Worm (Caenorhabditis elegans) whole organism, young adult: Measurements from ENCODE around the gene clec-88.
A peak's percentile ranks its signal among the peaks of the same experiment; 100 is the strongest.

Experiments
- B0035.1 ChIP-seq: sonication (generic microtip); optimal IDR thresholded peaks from 2 replicates; lab custom pipeline; 2016; ENCODE audit warnings: missing genetic modification characterization, mild to moderate bottlenecking, missing compliant biosample characterization, missing genotype, missing genetic modification reagents
- B0261.1 ChIP-seq: sonication (generic microtip); optimal IDR thresholded peaks from 2 replicates; lab custom pipeline; 2016; ENCODE audit warnings: mild to moderate bottlenecking, missing genetic modification characterization, moderate library complexity, missing compliant biosample characterization
- C06A6.2 ChIP-seq: fragments of 200-800 bp; sonication (Bioruptor generic); conservative IDR thresholded peaks from 2 replicates; pipeline ENCODE4 v1.3.6; 2022; ENCODE audit warnings: missing genetic modification characterization, missing compliant biosample characterization
- F10E7.11 ChIP-seq: sonication (generic microtip); optimal IDR thresholded peaks from 2 replicates; lab custom pipeline; 2017; ENCODE audit warnings: mild to moderate bottlenecking, missing genetic modification characterization, moderate library complexity, missing compliant biosample characterization
- F49E8.2 ChIP-seq: sonication (generic microtip); optimal IDR thresholded peaks from 3 replicates; lab custom pipeline; 2017; ENCODE audit warnings: missing genetic modification characterization, mild to moderate bottlenecking, missing compliant biosample characterization, antibody characterized with exemption, moderate library complexity; ENCODE audit not compliant: insufficient read depth
- F52B5.7 ChIP-seq: sonication (generic microtip); optimal IDR thresholded peaks from 2 replicates; lab custom pipeline; 2016; ENCODE audit warnings: mild to moderate bottlenecking, missing genetic modification characterization, missing compliant biosample characterization
- F57C9.4 ChIP-seq: sonication (generic microtip); optimal IDR thresholded peaks from 2 replicates; lab custom pipeline; 2017; ENCODE audit warnings: mild to moderate bottlenecking, missing genetic modification characterization, missing compliant biosample characterization
- K12H6.12 ChIP-seq: fragments of 200-800 bp; sonication (Bioruptor generic); optimal IDR thresholded peaks from 2 replicates; lab custom pipeline; 2018; ENCODE audit warnings: mild to moderate bottlenecking, missing genetic modification characterization, missing compliant biosample characterization
- T26A5.8 ChIP-seq: sonication (generic microtip); optimal IDR thresholded peaks from 2 replicates; lab custom pipeline; 2016; ENCODE audit warnings: missing genetic modification characterization, missing compliant biosample characterization
- Y53F4B.3 ChIP-seq: fragments of 200-800 bp; sonication (Bioruptor generic); IDR thresholded peaks from 2 replicates; pipeline ENCODE4 v1.3.6; 2022; ENCODE audit warnings: missing genetic modification reagents, missing genetic modification characterization, missing compliant biosample characterization
- Y67H2A.10 ChIP-seq: fragments of 200-800 bp; sonication (Bioruptor generic); conservative IDR thresholded peaks from 2 replicates; pipeline ENCODE4 v1.3.6; 2022; ENCODE audit warnings: missing genetic modification reagents, missing genetic modification characterization, missing compliant biosample characterization
- Y79H2A.3 ChIP-seq: fragments of 200-800 bp; sonication (Bioruptor generic); conservative IDR thresholded peaks from 2 replicates; pipeline ENCODE4 v1.3.6; 2022; ENCODE audit warnings: missing genetic modification reagents, missing genetic modification characterization, missing compliant biosample characterization
- Y95B8A.8 ChIP-seq: fragments of 200-800 bp; sonication (Bioruptor generic); IDR thresholded peaks from 2 replicates; pipeline ENCODE4 v1.3.6; 2022; ENCODE audit warnings: missing genetic modification reagents, missing genetic modification characterization, missing compliant biosample characterization
- ZK185.1 ChIP-seq: sonication (generic microtip); optimal IDR thresholded peaks from 2 replicates; lab custom pipeline; 2016; ENCODE audit warnings: mild to moderate bottlenecking, missing genetic modification characterization, missing compliant biosample characterization; ENCODE audit not compliant: poor library complexity, severe bottlenecking
- akir-1 ChIP-seq: fragments of 200-800 bp; sonication (Bioruptor generic); optimal IDR thresholded peaks from 2 replicates; lab custom pipeline; 2018; ENCODE audit warnings: mild to moderate bottlenecking, missing genetic modification characterization, moderate library complexity, missing compliant biosample characterization
- athp-1 ChIP-seq: sonication (generic microtip); optimal IDR thresholded peaks from 2 replicates; lab custom pipeline; 2017; ENCODE audit warnings: mild to moderate bottlenecking, missing genetic modification characterization, missing compliant biosample characterization
- bed-2 ChIP-seq: fragments of 200-800 bp; sonication (Bioruptor generic); IDR thresholded peaks from 2 replicates; pipeline ENCODE4 v1.3.6; 2022; ENCODE audit warnings: missing genetic modification reagents, missing genetic modification characterization, missing compliant biosample characterization
- ceh-27 ChIP-seq: fragments of 200-800 bp; sonication (Bioruptor generic); optimal IDR thresholded peaks from 2 replicates; lab custom pipeline; 2018; ENCODE audit warnings: mild to moderate bottlenecking, missing genetic modification characterization, moderate library complexity, missing compliant biosample characterization
- ceh-40 ChIP-seq: fragments of 200-800 bp; sonication (Bioruptor generic); IDR thresholded peaks from 2 replicates; pipeline ENCODE4 v1.3.6; 2022; ENCODE audit warnings: missing genetic modification characterization, missing compliant biosample characterization
- ceh-58 ChIP-seq: fragments of 200-800 bp; sonication (Bioruptor generic); IDR thresholded peaks from 2 replicates; pipeline ENCODE4 v1.3.6; 2022; ENCODE audit warnings: missing genetic modification characterization, missing compliant biosample characterization
- dox-1 ChIP-seq: fragments of 200-800 bp; sonication (Bioruptor generic); IDR thresholded peaks from 2 replicates; pipeline ENCODE4 v1.3.6; 2022; ENCODE audit warnings: missing genetic modification reagents, missing genetic modification characterization, missing compliant biosample characterization
- dpff-1 ChIP-seq: sonication (generic microtip); optimal IDR thresholded peaks from 2 replicates; lab custom pipeline; 2017; ENCODE audit warnings: mild to moderate bottlenecking, missing genetic modification characterization, missing compliant biosample characterization
- dpl-1 ChIP-seq: fragments of 150-350 bp; optimal IDR thresholded peaks from 2 replicates; lab custom pipeline; 2014; ENCODE audit warnings: missing biosample characterization, missing genetic modification reagents, missing genetic modification characterization
- egrh-3 ChIP-seq: fragments of 200-800 bp; sonication (Bioruptor generic); IDR thresholded peaks from 2 replicates; pipeline ENCODE4 v1.3.6; 2022; ENCODE audit warnings: missing genetic modification reagents, missing genetic modification characterization, missing compliant biosample characterization
- ets-4 ChIP-seq: fragments of 200-800 bp; sonication (Bioruptor generic); optimal IDR thresholded peaks from 2 replicates; lab custom pipeline; 2018; ENCODE audit warnings: mild to moderate bottlenecking, missing genetic modification characterization, missing compliant biosample characterization
- gei-17 ChIP-seq: fragments of 200-800 bp; sonication (Bioruptor generic); optimal IDR thresholded peaks from 2 replicates; lab custom pipeline; 2018; ENCODE audit warnings: mild to moderate bottlenecking, missing genetic modification characterization, missing compliant biosample characterization
- hrde-1 ChIP-seq: sonication (generic microtip); optimal IDR thresholded peaks from 2 replicates; lab custom pipeline; 2016; ENCODE audit warnings: missing genetic modification characterization, mild to moderate bottlenecking, missing compliant biosample characterization, moderate library complexity, missing genotype, missing genetic modification reagents, borderline replicate concordance
- lag-1 ChIP-seq: fragments of 200-800 bp; sonication (Bioruptor generic); IDR thresholded peaks from 2 replicates; pipeline ENCODE4 v1.3.6; 2022; ENCODE audit warnings: missing genetic modification reagents, missing genetic modification characterization, missing compliant biosample characterization
- let-526 ChIP-seq: fragments of 200-800 bp; sonication (Bioruptor generic); IDR thresholded peaks from 2 replicates; pipeline ENCODE4 v1.3.6; 2022; ENCODE audit warnings: missing genetic modification reagents, missing genetic modification characterization, missing compliant biosample characterization
- lin-26 ChIP-seq: fragments of 200-800 bp; sonication (Bioruptor generic); IDR thresholded peaks from 2 replicates; pipeline ENCODE4 v1.3.6; 2022; ENCODE audit warnings: missing genetic modification reagents, missing genetic modification characterization, missing compliant biosample characterization
- lin-35 ChIP-seq, 3 experiments: fragments of 150-350 bp in 2 of 3; sonication (generic microtip) in 1 of 3; optimal IDR thresholded peaks; 2 replicates each; lab custom pipeline; 2014 to 2018; ENCODE audit warnings: missing biosample characterization in 3 of 3, missing genetic modification characterization in 3 of 3, missing genetic modification reagents in 3 of 3
- lir-1 ChIP-seq: fragments of 200-800 bp; sonication (Bioruptor generic); conservative IDR thresholded peaks from 2 replicates; pipeline ENCODE4 v1.3.6; 2022; ENCODE audit warnings: missing genetic modification reagents, missing genetic modification characterization, missing compliant biosample characterization
- madf-10 ChIP-seq: sonication (generic microtip); optimal IDR thresholded peaks from 2 replicates; lab custom pipeline; 2016; ENCODE audit warnings: mild to moderate bottlenecking, missing genetic modification characterization, missing compliant biosample characterization
- madf-3 ChIP-seq: fragments of 200-800 bp; sonication (Bioruptor generic); IDR thresholded peaks from 2 replicates; pipeline ENCODE4 v1.3.6; 2022; ENCODE audit warnings: missing genetic modification reagents, missing genetic modification characterization, missing compliant biosample characterization
- madf-6 ChIP-seq: fragments of 200-800 bp; sonication (Bioruptor generic); IDR thresholded peaks from 2 replicates; pipeline ENCODE4 v1.3.6; 2022; ENCODE audit warnings: missing genetic modification reagents, missing genetic modification characterization, missing compliant biosample characterization
- mes-4 ChIP-seq: sonication (generic microtip); optimal IDR thresholded peaks from 2 replicates; lab custom pipeline; 2016; ENCODE audit warnings: missing genotype, missing genetic modification characterization, missing compliant biosample characterization
- mxl-1 ChIP-seq: sonication (generic microtip); optimal IDR thresholded peaks from 2 replicates; lab custom pipeline; 2016; ENCODE audit warnings: missing genetic modification characterization, missing compliant biosample characterization
- nfya-2 ChIP-seq: fragments of 200-800 bp; sonication (Bioruptor generic); IDR thresholded peaks from 2 replicates; pipeline ENCODE4 v1.3.6; 2022; ENCODE audit warnings: missing genetic modification reagents, missing genetic modification characterization, missing compliant biosample characterization
- nhr-80 ChIP-seq: sonication (generic microtip); optimal IDR thresholded peaks from 2 replicates; lab custom pipeline; 2016; ENCODE audit warnings: missing genetic modification characterization, missing compliant biosample characterization
- nhr-90 ChIP-seq: sonication (generic microtip); optimal IDR thresholded peaks from 2 replicates; lab custom pipeline; 2016; ENCODE audit warnings: missing genotype, mild to moderate bottlenecking, missing genetic modification characterization, missing compliant biosample characterization
- pbrm-1 ChIP-seq: fragments of 200-800 bp; sonication (Bioruptor generic); IDR thresholded peaks from 2 replicates; pipeline ENCODE4 v1.3.6; 2022; ENCODE audit warnings: missing genetic modification reagents, missing genetic modification characterization, missing compliant biosample characterization
- repo-1 ChIP-seq: sonication (generic microtip); optimal IDR thresholded peaks from 2 replicates; lab custom pipeline; 2017; ENCODE audit warnings: mild to moderate bottlenecking, missing genetic modification characterization, missing compliant biosample characterization
- sea-2 ChIP-seq: fragments of 200-800 bp; sonication (Bioruptor generic); IDR thresholded peaks from 2 replicates; pipeline ENCODE4 v1.3.6; 2022; ENCODE audit warnings: missing genetic modification characterization, missing compliant biosample characterization
- snpc-3.4 ChIP-seq: sonication (generic microtip); optimal IDR thresholded peaks from 2 replicates; lab custom pipeline; 2017; ENCODE audit warnings: missing genetic modification characterization, mild to moderate bottlenecking, missing compliant biosample characterization, antibody characterized with exemption, moderate library complexity, missing genotype, missing genetic modification reagents
- tbx-9 ChIP-seq: sonication (generic microtip); optimal IDR thresholded peaks from 2 replicates; lab custom pipeline; 2016; ENCODE audit warnings: borderline replicate concordance, missing genetic modification characterization, inconsistent platforms, missing compliant biosample characterization
- unc-62 ChIP-seq: fragments of 150-350 bp; optimal IDR thresholded peaks from 2 replicates; lab custom pipeline; 2014; ENCODE audit warnings: missing biosample characterization, missing genetic modification reagents, missing genetic modification characterization
- ztf-25 ChIP-seq: fragments of 200-800 bp; sonication (Bioruptor generic); IDR thresholded peaks from 2 replicates; pipeline ENCODE4 v1.3.6; 2022; ENCODE audit warnings: missing genetic modification reagents, missing genetic modification characterization, missing compliant biosample characterization
- ztf-26 ChIP-seq: sonication (generic microtip); optimal IDR thresholded peaks from 2 replicates; lab custom pipeline; 2017; ENCODE audit warnings: missing genetic modification characterization, missing compliant biosample characterization

clec-88 gene

DNA sequence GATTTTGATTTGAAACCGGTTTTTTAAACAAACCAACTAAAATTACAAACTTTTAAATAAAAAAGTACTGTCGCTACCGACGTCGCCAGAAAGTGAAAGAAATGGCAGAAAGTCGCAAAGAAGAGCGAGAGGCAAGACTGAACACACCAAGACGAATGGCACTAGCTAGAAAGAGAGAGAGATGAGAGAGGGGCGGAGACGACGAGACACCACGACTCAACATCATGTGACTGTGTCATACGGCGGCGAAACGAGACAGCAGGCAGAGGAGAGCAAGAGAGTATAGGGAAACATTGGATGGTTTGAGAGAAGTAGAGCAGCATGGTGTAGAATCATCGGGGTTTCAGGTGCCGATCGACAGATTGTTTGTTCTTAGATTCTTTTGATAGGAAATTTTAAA is 17.2 kb upstream of the clec-88 start:
- peak; percentile 75; the same call in 1 of the 2 replicates for TF ChIP-seq let-526 (GFP tag; lab: Robert Waterston, UW)
- no peak for TF ChIP-seq bed-2 (GFP tag; lab: Robert Waterston, UW)
- no peak for TF ChIP-seq F49E8.2 (tag; lab: Kevin White, UChicago)
- TF ChIP-seq B0035.1, result no peak
- peak; percentile 82 for TF ChIP-seq madf-10 (tag; lab: Kevin White, UChicago)
- TF ChIP-seq F10E7.11 (tag; lab: Kevin White, UChicago), result no peak
- TF ChIP-seq nhr-90 (tag; lab: Kevin White, UChicago), result no peak
- TF ChIP-seq ztf-25, result no peak
- peak; percentile 75 for TF ChIP-seq K12H6.12
- TF ChIP-seq C06A6.2, result peak; percentile 80
- TF ChIP-seq lir-1 (GFP tag; lab: Robert Waterston, UW), result peak; percentile 69; the same call in 1 of the 2 replicates
- TF ChIP-seq egrh-3, result peak; percentile 53; the same call in 1 of the 2 replicates
- TF ChIP-seq Y67H2A.10 (GFP tag; lab: Robert Waterston, UW), result peak; percentile 74
- no peak for TF ChIP-seq hrde-1 (tag; lab: Kevin White, UChicago)
- TF ChIP-seq lag-1 (GFP tag; lab: Robert Waterston, UW), result no peak
- TF ChIP-seq madf-6 (GFP tag; lab: Robert Waterston, UW), result no peak
- TF ChIP-seq F52B5.7 (tag; lab: Kevin White, UChicago), result no peak
- TF ChIP-seq mxl-1 (tag; lab: Kevin White, UChicago), result no peak
- no peak for TF ChIP-seq dpff-1
- TF ChIP-seq madf-3, result 0 out of 2 replicates have a peak, but pooled peaks have one; percentile 67
- no peak for TF ChIP-seq athp-1 (tag; lab: Kevin White, UChicago)
- peak; percentile 72; the same call in 1 of the 2 replicates for TF ChIP-seq lin-26 (GFP tag; lab: Robert Waterston, UW)
- TF ChIP-seq dpl-1 (GFP tag; lab: Kevin White, UChicago), result no peak
- TF ChIP-seq F57C9.4, result no peak
- no peak for TF ChIP-seq B0261.1 (tag; lab: Kevin White, UChicago)
- TF ChIP-seq ZK185.1 (tag; lab: Kevin White, UChicago), result peak; percentile 83
- TF ChIP-seq tbx-9, result no peak
- TF ChIP-seq ceh-40 (GFP tag; lab: Robert Waterston, UW), result no peak
- no peak for TF ChIP-seq mes-4 (tag; lab: Kevin White, UChicago)
- TF ChIP-seq ztf-26 (tag; lab: Kevin White, UChicago), result peak; percentile 67
- TF ChIP-seq pbrm-1 (GFP tag; lab: Robert Waterston, UW), result peak; percentile 72
- 0 out of 2 replicates have a peak, but pooled peaks have one; percentile 11 for TF ChIP-seq Y95B8A.8 (GFP tag; lab: Robert Waterston, UW)
- TF ChIP-seq nfya-2 (GFP tag; lab: Robert Waterston, UW), result no peak
- no peak for TF ChIP-seq T26A5.8 (tag; lab: Kevin White, UChicago)
- peak; percentile 80 for TF ChIP-seq nhr-80 (tag; lab: Kevin White, UChicago)
- peak; percentile 48 for TF ChIP-seq ets-4
- no peak for TF ChIP-seq ceh-58 (GFP tag; lab: Robert Waterston, UW)
- TF ChIP-seq dox-1 (GFP tag; lab: Robert Waterston, UW), result peak; percentile 54; the same call in 1 of the 2 replicates
- TF ChIP-seq sea-2 (GFP tag; lab: Robert Waterston, UW), result no peak
- TF ChIP-seq gei-17 (GFP tag; lab: Kevin White, UChicago), result peak; percentile 56
- TF ChIP-seq snpc-3.4 (tag; lab: Kevin White, UChicago), result no peak
- peak; percentile 87 for TF ChIP-seq ceh-27
- TF ChIP-seq repo-1 (tag; lab: Kevin White, UChicago), result peak; percentile 52
- no peak for TF ChIP-seq Y53F4B.3
- peak in 1 of 3 experiments; percentile 80 for TF ChIP-seq lin-35 (GFP tag; optimal IDR thresholded peaks at IDR 0.05; lab: Kevin White, UChicago)
- no peak for TF ChIP-seq Y79H2A.3
- peak; percentile 88 for TF ChIP-seq unc-62 (GFP tag; lab: Kevin White, UChicago)
- no peak for TF ChIP-seq akir-1 (GFP tag; lab: Kevin White, UChicago)
